Fruit fly (Drosophila melanogaster) whole organism, embryonic: ENCODE data around the gene Nf-YC.

Experiments used
- B-H1 ChIP-seq: fragments of 200-800 bp; sonication (Bioruptor generic); IDR thresholded peaks from 3 replicates; pipeline ENCODE4 v1.3.6; 2022; ENCODE audit warnings: missing biosample characterization, missing genetic modification characterization
- CG1024 ChIP-seq: fragments of 200-800 bp; sonication (Bioruptor generic); IDR thresholded peaks from 2 replicates; pipeline ENCODE4 v1.3.6; 2022; ENCODE audit warnings: missing biosample characterization, missing genetic modification characterization
- CG10431 ChIP-seq: fragments of 200-800 bp; sonication (Bioruptor generic); optimal IDR thresholded peaks from 3 replicates; lab custom pipeline; 2018; ENCODE audit warnings: missing biosample characterization, mild to moderate bottlenecking, missing genetic modification characterization
- CG11560 ChIP-seq: fragments of 200-800 bp; sonication (Bioruptor generic); IDR thresholded peaks from 3 replicates; pipeline ENCODE4 v1.3.6; 2022; ENCODE audit warnings: missing biosample characterization, missing genetic modification characterization
- CG13424 ChIP-seq: fragments of 200-800 bp; sonication (Bioruptor generic); optimal IDR thresholded peaks from 2 replicates; lab custom pipeline; 2019; ENCODE audit warnings: missing biosample characterization, mild to moderate bottlenecking, missing genetic modification characterization, moderate library complexity
- CG14965 ChIP-seq: fragments of 200-800 bp; sonication (Bioruptor generic); optimal IDR thresholded peaks from 2 replicates; lab custom pipeline; 2016; ENCODE audit warnings: missing biosample characterization, missing genetic modification characterization, borderline replicate concordance
- CG15479 ChIP-seq: fragments of 200-800 bp; sonication (Bioruptor generic); optimal IDR thresholded peaks from 3 replicates; lab custom pipeline; 2019; ENCODE audit warnings: missing biosample characterization, mild to moderate bottlenecking, missing genetic modification characterization, moderate library complexity
- CG15514 ChIP-seq: fragments of 200-800 bp; sonication (Bioruptor generic); optimal IDR thresholded peaks from 3 replicates; lab custom pipeline; 2017; ENCODE audit warnings: missing biosample characterization, missing genetic modification characterization, mild to moderate bottlenecking, moderate library complexity, missing genetic modification reagents
- CG1603 ChIP-seq: fragments of 200-800 bp; sonication (Bioruptor generic); optimal IDR thresholded peaks from 2 replicates; lab custom pipeline; 2019; ENCODE audit warnings: missing biosample characterization, mild to moderate bottlenecking, missing genetic modification characterization, moderate library complexity
- CG17912 ChIP-seq: fragments of 200-800 bp; sonication (Bioruptor generic); optimal IDR thresholded peaks from 2 replicates; lab custom pipeline; 2018; ENCODE audit warnings: missing biosample characterization, mild to moderate bottlenecking, missing genetic modification characterization
- CG18599 ChIP-seq: fragments of 200-800 bp; sonication (Bioruptor generic); optimal IDR thresholded peaks from 3 replicates; lab custom pipeline; 2017; ENCODE audit warnings: missing biosample characterization, missing genetic modification characterization, mild to moderate bottlenecking, moderate library complexity, missing genetic modification reagents
- CG30431 ChIP-seq: fragments of 200-800 bp; sonication (Bioruptor generic); optimal IDR thresholded peaks from 2 replicates; lab custom pipeline; 2017; ENCODE audit warnings: missing biosample characterization, missing genetic modification characterization
- CG31441 ChIP-seq: fragments of 200-800 bp; sonication (Bioruptor generic); IDR thresholded peaks from 2 replicates; pipeline ENCODE4 v1.3.6; 2022; ENCODE audit warnings: missing biosample characterization, missing genetic modification characterization
- CG33557 ChIP-seq: fragments of 200-800 bp; sonication (Bioruptor generic); optimal IDR thresholded peaks from 2 replicates; lab custom pipeline; 2019; ENCODE audit warnings: missing biosample characterization, mild to moderate bottlenecking, missing genetic modification characterization, moderate library complexity
- CG34224 ChIP-seq: fragments of 200-800 bp; sonication (Bioruptor generic); IDR thresholded peaks from 3 replicates; pipeline ENCODE4 v1.3.6; 2022; ENCODE audit warnings: missing biosample characterization, missing genetic modification characterization; ENCODE audit not compliant: partially characterized antibody
- CG3847 ChIP-seq: fragments of 200-800 bp; sonication (Bioruptor generic); IDR thresholded peaks from 2 replicates; pipeline ENCODE4 v1.3.6; 2022; ENCODE audit warnings: missing biosample characterization, missing genetic modification characterization
- CG3995 ChIP-seq: fragments of 200-800 bp; sonication (Bioruptor generic); optimal IDR thresholded peaks from 3 replicates; lab custom pipeline; 2016; ENCODE audit warnings: missing biosample characterization, missing genetic modification characterization
- CG7357 ChIP-seq: fragments of 200-800 bp; sonication (Bioruptor generic); IDR thresholded peaks from 3 replicates; pipeline ENCODE4 v1.3.6; 2022; ENCODE audit warnings: missing biosample characterization, missing genetic modification characterization
- CG8089 ChIP-seq: fragments of 200-800 bp; sonication (Bioruptor generic); optimal IDR thresholded peaks from 3 replicates; lab custom pipeline; 2016; ENCODE audit warnings: missing biosample characterization, missing genetic modification characterization
- CG9215 ChIP-seq: fragments of 200-800 bp; sonication (Bioruptor generic); IDR thresholded peaks from 2 replicates; pipeline ENCODE4 v1.3.6; 2022; ENCODE audit warnings: missing biosample characterization, missing genetic modification characterization
- CG9797 ChIP-seq: fragments of 200-800 bp; sonication (Bioruptor generic); optimal IDR thresholded peaks from 3 replicates; lab custom pipeline; 2018; ENCODE audit warnings: missing biosample characterization, mild to moderate bottlenecking, missing genetic modification characterization
- CTCF ChIP-seq: fragments of 200-800 bp; sonication (Bioruptor generic); optimal IDR thresholded peaks from 2 replicates; lab custom pipeline; 2017; ENCODE audit warnings: missing biosample characterization, mild to moderate bottlenecking, missing genetic modification characterization, moderate library complexity
- Dbx ChIP-seq: fragments of 200-800 bp; sonication (Bioruptor generic); IDR thresholded peaks from 3 replicates; pipeline ENCODE4 v1.3.6; 2022; ENCODE audit warnings: missing biosample characterization, missing genetic modification characterization
- Hand ChIP-seq: fragments of 200-800 bp; sonication (Bioruptor generic); optimal IDR thresholded peaks from 2 replicates; lab custom pipeline; 2017; ENCODE audit warnings: mild to moderate bottlenecking, missing biosample characterization, missing genetic modification reagents, missing genetic modification characterization
- Lim3 ChIP-seq: fragments of 200-800 bp; sonication (Bioruptor generic); IDR thresholded peaks from 2 replicates; pipeline ENCODE4 v1.3.6; 2022; ENCODE audit warnings: missing biosample characterization, missing genetic modification characterization
- MBD-R2 ChIP-seq: fragments of 200-800 bp; sonication (Bioruptor generic); IDR thresholded peaks from 2 replicates; pipeline ENCODE4 v1.3.6; 2022; ENCODE audit warnings: missing biosample characterization, missing genetic modification characterization
- NC2α ChIP-seq: fragments of 200-800 bp; sonication (Bioruptor generic); optimal IDR thresholded peaks from 2 replicates; lab custom pipeline; 2016; ENCODE audit warnings: missing biosample characterization, missing genetic modification characterization
- Nf-YC ChIP-seq: fragments of 200-800 bp; optimal IDR thresholded peaks from 3 replicates; lab custom pipeline; 2019; ENCODE audit warnings: missing biosample characterization, mild to moderate bottlenecking, missing genetic modification characterization, moderate library complexity
- Ravus ChIP-seq: fragments of 200-800 bp; sonication (Bioruptor generic); IDR thresholded peaks from 2 replicates; pipeline ENCODE4 v1.3.6; 2022; ENCODE audit warnings: missing biosample characterization, missing genetic modification characterization
- Rx ChIP-seq: fragments of 200-800 bp; sonication (Bioruptor generic); IDR thresholded peaks from 2 replicates; pipeline ENCODE4 v1.3.6; 2022; ENCODE audit warnings: missing biosample characterization, missing genetic modification characterization
- Vsx1 ChIP-seq: fragments of 200-800 bp; sonication (Bioruptor generic); optimal IDR thresholded peaks from 2 replicates; lab custom pipeline; 2017; ENCODE audit warnings: missing biosample characterization, mild to moderate bottlenecking, missing genetic modification characterization, missing genetic modification reagents
- br ChIP-seq: fragments of >200 bp; optimal IDR thresholded peaks from 2 replicates; lab custom pipeline; 2017
- cad ChIP-seq: fragments of >200 bp; optimal IDR thresholded peaks from 2 replicates; lab custom pipeline; 2017; ENCODE audit warnings: missing biosample characterization, missing genetic modification characterization
- chn ChIP-seq: fragments of 200-800 bp; sonication (Bioruptor generic); optimal IDR thresholded peaks from 2 replicates; lab custom pipeline; 2016; ENCODE audit warnings: missing biosample characterization, missing genetic modification characterization
- ham ChIP-seq: fragments of 200-800 bp; sonication (Bioruptor generic); IDR thresholded peaks from 2 replicates; pipeline ENCODE4 v1.3.6; 2022; ENCODE audit warnings: missing biosample characterization, missing genetic modification characterization
- her ChIP-seq: fragments of 200-800 bp; sonication (Bioruptor generic); optimal IDR thresholded peaks from 2 replicates; lab custom pipeline; 2016; ENCODE audit warnings: missing biosample characterization, missing genetic modification characterization
- lab ChIP-seq: fragments of 200-800 bp; sonication (Bioruptor generic); optimal IDR thresholded peaks from 3 replicates; lab custom pipeline; 2017; ENCODE audit warnings: missing biosample characterization, missing genetic modification characterization, mild to moderate bottlenecking, moderate library complexity, missing genetic modification reagents
- lbe ChIP-seq: fragments of 200-800 bp; sonication (Bioruptor generic); optimal IDR thresholded peaks from 2 replicates; lab custom pipeline; 2016; ENCODE audit warnings: missing biosample characterization, mild to moderate bottlenecking, missing genetic modification characterization
- phol ChIP-seq: fragments of 200-800 bp; sonication (Bioruptor generic); optimal IDR thresholded peaks from 3 replicates; lab custom pipeline; 2018; ENCODE audit warnings: missing biosample characterization, mild to moderate bottlenecking, missing genetic modification characterization, moderate library complexity
- pzg ChIP-seq: fragments of 200-800 bp; sonication (Bioruptor generic); optimal IDR thresholded peaks from 3 replicates; lab custom pipeline; 2018; ENCODE audit warnings: missing biosample characterization, mild to moderate bottlenecking, missing genetic modification characterization, moderate library complexity
- ranshi ChIP-seq: fragments of 200-800 bp; sonication (Bioruptor generic); IDR thresholded peaks from 2 replicates; pipeline ENCODE4 v1.3.6; 2022; ENCODE audit warnings: missing biosample characterization, missing genetic modification characterization
- slbo ChIP-seq: fragments of 200-800 bp; sonication (Bioruptor generic); IDR thresholded peaks from 2 replicates; pipeline ENCODE4 v1.3.6; 2022; ENCODE audit warnings: missing biosample characterization, missing genetic modification characterization
- sqz ChIP-seq: fragments of 200-800 bp; sonication (Bioruptor generic); optimal IDR thresholded peaks from 3 replicates; lab custom pipeline; 2018; ENCODE audit warnings: missing biosample characterization, mild to moderate bottlenecking, missing genetic modification characterization
- tgo ChIP-seq: fragments of 200-800 bp; sonication (Bioruptor generic); IDR thresholded peaks from 3 replicates; pipeline ENCODE4 v1.3.6; 2022; ENCODE audit warnings: missing biosample characterization, missing genetic modification characterization
- tin ChIP-seq: fragments of 200-800 bp; sonication (Bioruptor generic); optimal IDR thresholded peaks from 3 replicates; lab custom pipeline; 2016; ENCODE audit warnings: missing biosample characterization, missing genetic modification characterization
- trem ChIP-seq: fragments of 200-800 bp; optimal IDR thresholded peaks from 3 replicates; lab custom pipeline; 2019; ENCODE audit warnings: missing biosample characterization, mild to moderate bottlenecking, missing genetic modification characterization, moderate library complexity
- vfl ChIP-seq: fragments of 200-800 bp; sonication (Bioruptor generic); optimal IDR thresholded peaks from 2 replicates; lab custom pipeline; 2016; ENCODE audit warnings: missing biosample characterization, missing genetic modification characterization
- vvl ChIP-seq: fragments of 200-800 bp; sonication (Bioruptor generic); IDR thresholded peaks from 2 replicates; pipeline ENCODE4 v1.3.6; 2022; ENCODE audit warnings: missing biosample characterization, missing genetic modification characterization
- wdn ChIP-seq: fragments of 200-800 bp; sonication (Bioruptor generic); IDR thresholded peaks from 2 replicates; pipeline ENCODE4 v1.3.6; 2022; ENCODE audit warnings: missing biosample characterization, missing genetic modification characterization
- wek ChIP-seq: fragments of 200-800 bp; sonication (Bioruptor generic); optimal IDR thresholded peaks from 3 replicates; lab custom pipeline; 2018; ENCODE audit warnings: missing biosample characterization, mild to moderate bottlenecking, missing genetic modification characterization, moderate library complexity
- zen2 ChIP-seq: fragments of 200-800 bp; sonication (Bioruptor generic); IDR thresholded peaks from 3 replicates; pipeline ENCODE4 v1.3.6; 2022; ENCODE audit warnings: missing biosample characterization, missing genetic modification characterization; ENCODE audit not compliant: partially characterized antibody

Gene Nf-YC

DNA sequence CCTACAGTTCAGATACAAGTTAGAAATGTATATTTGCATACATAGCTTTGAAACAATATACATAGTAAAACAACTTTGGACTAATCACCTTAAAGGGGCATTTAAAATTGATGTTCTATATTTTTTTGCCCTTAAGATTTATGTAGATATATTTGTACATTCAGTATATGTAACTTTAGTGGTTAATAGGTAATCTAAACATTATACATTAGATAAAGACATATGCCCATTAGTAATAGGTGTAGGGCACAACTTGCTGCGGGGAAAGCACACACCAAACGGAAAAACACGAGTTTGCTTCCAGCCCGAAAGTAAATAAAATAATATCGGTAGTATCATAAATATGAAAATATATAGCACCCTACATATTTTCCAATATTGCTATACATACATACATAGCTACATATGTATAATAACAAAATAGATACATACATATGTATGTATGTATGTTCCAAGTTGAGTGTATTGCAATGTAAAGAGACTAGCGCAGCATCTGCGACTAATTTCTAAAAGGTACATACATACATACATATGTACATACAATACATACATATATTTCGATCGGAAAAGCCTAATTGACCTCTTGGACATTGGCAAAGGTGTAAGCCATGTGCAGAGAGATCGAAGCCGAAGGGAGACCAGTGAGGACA, 42.7 kb upstream of the Nf-YC start, which contains the start of gene CG43736 (continued):
- TF ChIP-seq zen2 (no peak), CG1024 (GFP tag; lab: Robert Waterston, UW) (peak; percentile 65), vfl (GFP tag; lab: Kevin White, UChicago) (peak; percentile 85), CG9797 (GFP tag; lab: Kevin White, UChicago) (peak; percentile 35), chn (GFP tag; lab: Kevin White, UChicago) (peak; percentile 92), tin (GFP tag; lab: Kevin White, UChicago) (peak; percentile 90), cad (no peak), CG17912 (GFP tag; lab: Kevin White, UChicago) (peak; percentile 83), CG1603 (peak; percentile 92), pzg (GFP tag; lab: Kevin White, UChicago) (peak; percentile 7), CG30431 (peak; percentile 90), lab (GFP tag; lab: Kevin White, UChicago) (peak; percentile 98), vvl (GFP tag; lab: Robert Waterston, UW) (peak; percentile 87), Vsx1 (peak; percentile 91), wek (GFP tag; lab: Kevin White, UChicago) (peak; percentile 78), sqz (GFP tag; lab: Kevin White, UChicago) (peak; percentile 59), MBD-R2 (GFP tag; lab: Robert Waterston, UW) (peak; percentile 32; the same call in 1 of the 2 replicates), CG3847 (GFP tag; lab: Robert Waterston, UW) (peak; percentile 92), Dbx (peak; percentile 87), CG3995 (GFP tag; lab: Kevin White, UChicago) (peak; percentile 76), CG9215 (peak; percentile 83), trem (tag; lab: Kevin White, UChicago) (peak; percentile 94), CG14965 (peak; percentile 32), Lim3 (GFP tag; lab: Robert Waterston, UW) (peak; percentile 45; the same call in 1 of the 2 replicates), tgo (peak; percentile 90), phol (tag; lab: Kevin White, UChicago) (peak; percentile 98), lbe (GFP tag; lab: Kevin White, UChicago) (peak; percentile 78), her (GFP tag; lab: Kevin White, UChicago) (peak; percentile 86), Ravus (peak; percentile 67), B-H1 (peak; percentile 76), CG11560 (peak; percentile 74), slbo (GFP tag; lab: Robert Waterston, UW) (peak; percentile 91), CG15514 (GFP tag; lab: Kevin White, UChicago) (peak; percentile 77), CG33557 (GFP tag; lab: Kevin White, UChicago) (peak; percentile 93), wdn (GFP tag; lab: Robert Waterston, UW) (peak; percentile 70; the same call in 1 of the 2 replicates), Rx (GFP tag; lab: Robert Waterston, UW) (peak; percentile 62; the same call in 1 of the 2 replicates), Nf-YC (tag; lab: Kevin White, UChicago) (peak; percentile 90), CG15479 (GFP tag; lab: Kevin White, UChicago) (no peak), ranshi (GFP tag; lab: Robert Waterston, UW) (peak; percentile 78; the same call in 1 of the 2 replicates), ham (peak; percentile 53; the same call in 1 of the 2 replicates), Hand (GFP tag; lab: Kevin White, UChicago) (peak; percentile 95), br (no peak), CG10431 (GFP tag; lab: Kevin White, UChicago) (peak; percentile 85), CG18599 (GFP tag; lab: Kevin White, UChicago) (peak; percentile 98), CG8089 (peak; percentile 90), CTCF (GFP tag; lab: Kevin White, UChicago) (peak; percentile 65), CG7357 (peak; percentile 78), NC2α (GFP tag; lab: Kevin White, UChicago) (peak; percentile 78), CG13424 (peak; percentile 98), CG31441 (GFP tag; lab: Robert Waterston, UW) (peak; percentile 99), CG34224 (GFP tag; lab: Robert Waterston, UW) (no peak)
